Fruit fly (Drosophila melanogaster): ENCODE results near the gene Lar.

The Lar gene

DNA sequence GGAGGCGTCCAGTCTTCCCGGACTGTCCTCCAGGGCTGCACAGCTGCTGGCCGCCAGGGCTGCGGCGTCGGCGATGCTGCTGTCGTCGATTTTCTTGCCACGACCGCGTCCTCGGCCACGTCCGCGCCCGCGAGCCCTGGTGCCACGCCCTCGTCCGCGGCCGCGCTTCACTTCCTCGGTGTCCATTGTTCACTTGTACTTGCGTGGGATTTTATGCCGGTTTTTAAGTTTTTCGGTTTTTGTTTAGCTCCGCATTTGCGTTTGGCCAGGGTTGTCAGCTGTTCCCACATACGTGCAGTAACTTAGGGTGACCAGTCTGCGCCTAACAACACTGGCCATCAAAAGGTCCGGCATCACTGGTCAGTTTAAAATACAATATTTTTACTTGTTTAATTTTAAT is 4.2 kb upstream of the Lar start, which contains the start of gene Hakai (continued):
- TF ChIP-seq CG3407 (GFP tag; optimal IDR thresholded peaks at IDR 0.05) (no peak), CG33557 (GFP tag; optimal IDR thresholded peaks at IDR 0.05) (no peak), C15 (GFP tag; IDR thresholded peaks at IDR 0.05) (no peak), B-H2 (GFP tag; optimal IDR thresholded peaks at IDR 0.05) (peak; percentile 5), ATbp (GFP tag; optimal IDR thresholded peaks at IDR 0.05) (no peak), CG17829 (tag; optimal IDR thresholded peaks at IDR 0.05) (peak; percentile 63), Chrac-16 (GFP tag; optimal IDR thresholded peaks at IDR 0.05) (peak; percentile 57), Dip2 (GFP tag; IDR thresholded peaks at IDR 0.05) (no peak), Med (GFP tag) (peak; percentile 96), Antp (GFP tag; optimal IDR thresholded peaks at IDR 0.05) (peak; percentile 82), CG7786 (GFP tag; optimal IDR thresholded peaks at IDR 0.05) (peak; percentile 49), bcd (GFP tag; optimal IDR thresholded peaks at IDR 0.05) (peak; percentile 54), H15 (GFP tag; IDR thresholded peaks at IDR 0.05) (no peak; the same call in 2 of the 3 replicates), CG13624 (GFP tag; optimal IDR thresholded peaks at IDR 0.05) (peak; percentile 77), peb (GFP tag; IDR thresholded peaks at IDR 0.05) (peak; percentile 51), ERR (GFP tag; optimal IDR thresholded peaks at IDR 0.05) (peak; percentile 52), Bdp1 (GFP tag; optimal IDR thresholded peaks at IDR 0.05) (peak; percentile 58), Hmx (GFP tag; optimal IDR thresholded peaks at IDR 0.05) (no peak), CG13894 (tag; optimal IDR thresholded peaks at IDR 0.05) (no peak), ac (GFP tag; optimal IDR thresholded peaks at IDR 0.05) (no peak), Sry-δ (GFP tag; optimal IDR thresholded peaks at IDR 0.05) (peak; percentile 55), tin (GFP tag; optimal IDR thresholded peaks at IDR 0.05) (peak; percentile 70), CG2875 (GFP tag; optimal IDR thresholded peaks at IDR 0.05) (no peak), CG1603 (tag; optimal IDR thresholded peaks at IDR 0.05) (peak; percentile 45), Doc3 (GFP tag; IDR thresholded peaks at IDR 0.05; ENCODE audit: partially characterized antibody) (no peak), CG8388 (GFP tag; optimal IDR thresholded peaks at IDR 0.05) (peak; percentile 37), sisA (GFP tag; IDR thresholded peaks at IDR 0.05) (peak; percentile 54), Elba2 (GFP tag; optimal IDR thresholded peaks at IDR 0.05) (peak; percentile 1), Gug (GFP tag; IDR thresholded peaks at IDR 0.05) (peak; percentile 83), nerfin-1 (tag; optimal IDR thresholded peaks at IDR 0.05) (peak; percentile 29), croc (GFP tag; conservative IDR thresholded peaks at IDR 0.05) (peak; percentile 46; the same call in 2 of the 3 replicates), mirr (GFP tag; optimal IDR thresholded peaks at IDR 0.05) (no peak), CG4730 (GFP tag; IDR thresholded peaks at IDR 0.05) (no peak), CG34422 (GFP tag; IDR thresholded peaks at IDR 0.05) (peak; percentile 71; the same call in 1 of the 3 replicates), CG9817 (tag; optimal IDR thresholded peaks at IDR 0.05) (peak; percentile 41), knrl (GFP tag; IDR thresholded peaks at IDR 0.05; ENCODE audit: partially characterized antibody) (peak; percentile 32; the same call in 1 of the 3 replicates), B-H1 (GFP tag; IDR thresholded peaks at IDR 0.05) (no peak), chif (GFP tag; optimal IDR thresholded peaks at IDR 0.05) (peak; percentile 23 to 67), CG2889 (GFP tag; IDR thresholded peaks at IDR 0.05) (0 out of 3 replicates have a peak, but pooled peaks have one; percentile 48), seq (GFP tag; IDR thresholded peaks at IDR 0.05) (peak; percentile 30; the same call in 1 of the 2 replicates), Side (GFP tag; optimal IDR thresholded peaks at IDR 0.05) (peak; percentile 51), mam (GFP tag; optimal IDR thresholded peaks at IDR 0.05) (peak; percentile 86), phol (tag; optimal IDR thresholded peaks at IDR 0.05) (peak; percentile 70), org-1 (GFP tag; optimal IDR thresholded peaks at IDR 0.05) (no peak), slbo (GFP tag; IDR thresholded peaks at IDR 0.05) (peak; percentile 86), sd (tag; optimal IDR thresholded peaks at IDR 0.05) (no peak), zfh1 (GFP tag; IDR thresholded peaks at IDR 0.05) (peak; percentile 68; the same call in 2 of the 3 replicates), Dref (GFP tag; IDR thresholded peaks at IDR 0.05) (peak; percentile 48), row (GFP tag; IDR thresholded peaks at IDR 0.05) (peak; percentile 73), Rfx (GFP tag; IDR thresholded peaks at IDR 0.05) (peak; percentile 80), Ets65A (GFP tag) (peak; percentile 94), cwo (GFP tag; optimal IDR thresholded peaks at IDR 0.05) (no peak)

Measured in whole organism, embryonic.